Worm (Caenorhabditis elegans): Measurements from ENCODE around the gene mif-2.

Gene mif-2

ce11 chrV:11993706-11994345, 15.6 kb upstream of the mif-2 start, which contains the start of the genes cyl-1 and C52E4.7:
Gene cyl-1 (minus strand): TSS chrV:11993723.
Gene C52E4.7 (plus strand): TSS chrV:11994295.
- TF ChIP-seq W03F9.2 (tag; optimal IDR thresholded peaks at IDR 0.05) (peak; percentile 51), him-1 (tag; optimal IDR thresholded peaks at IDR 0.05) (no peak)

- TF ChIP-seq W03F9.2 (tag; optimal IDR thresholded peaks at IDR 0.05) (no peak), him-1 (tag; optimal IDR thresholded peaks at IDR 0.05) (no peak), dao-5 (tag; optimal IDR thresholded peaks at IDR 0.05) (no peak)
These were observed 12.4 kb upstream of the mif-2 start for ce11 chrV:11990511-11991127.

ce11 chrV:11989861-11990260, 11.6 kb upstream of the mif-2 start:
- TF ChIP-seq him-1 (tag; optimal IDR thresholded peaks at IDR 0.05) (no peak), W03F9.2 (tag; optimal IDR thresholded peaks at IDR 0.05) (no peak), dao-5 (tag; optimal IDR thresholded peaks at IDR 0.05) (no peak)

- TF ChIP-seq dao-5 (tag; optimal IDR thresholded peaks at IDR 0.05) = no peak
- TF ChIP-seq him-1 (tag; optimal IDR thresholded peaks at IDR 0.05) = no peak
- no peak for TF ChIP-seq W03F9.2 (tag; optimal IDR thresholded peaks at IDR 0.05)
These were observed 8.0 kb upstream of the mif-2 start for ce11 chrV:11986078-11986869.

- TF ChIP-seq him-1 (tag; optimal IDR thresholded peaks at IDR 0.05) (no peak), W03F9.2 (tag; optimal IDR thresholded peaks at IDR 0.05) (no peak), dao-5 (tag; optimal IDR thresholded peaks at IDR 0.05) (no peak)
These were observed 7.1 kb upstream of the mif-2 start, which contains the start of gene mans-2 for ce11 chrV:11985384-11985783. Gene mans-2 (minus strand): TSS chrV:11985484.

ce11 chrV:11982309-11982708, 4.0 kb upstream of the mif-2 start, which contains the start of gene rpt-1:
Gene rpt-1 (minus strand): TSS chrV:11982397.
- TF ChIP-seq dao-5 (tag; optimal IDR thresholded peaks at IDR 0.05) (no peak), him-1 (tag; optimal IDR thresholded peaks at IDR 0.05) (no peak), W03F9.2 (tag; optimal IDR thresholded peaks at IDR 0.05) (peak; percentile 68)

ce11 chrV:11979673-11980561, 1.7 kb upstream of the mif-2 start, which contains the start of gene snr-4:
Gene snr-4 (minus strand): TSS chrV:11979723.
- TF ChIP-seq dao-5 (tag; optimal IDR thresholded peaks at IDR 0.05) = peak; percentile 78
- peak; percentile 57 for TF ChIP-seq W03F9.2 (tag; optimal IDR thresholded peaks at IDR 0.05)
- TF ChIP-seq him-1 (tag; optimal IDR thresholded peaks at IDR 0.05) = peak; percentile 91

- TF ChIP-seq dao-5 (tag; optimal IDR thresholded peaks at IDR 0.05) = no peak
- TF ChIP-seq W03F9.2 (tag; optimal IDR thresholded peaks at IDR 0.05) = no peak
- no peak for TF ChIP-seq him-1 (tag; optimal IDR thresholded peaks at IDR 0.05)
These were observed 1.5 kb downstream of the mif-2 start for ce11 chrV:11976734-11977133.

ce11 chrV:11975233-11975632, 3.0 kb downstream of the mif-2 start, which contains the start of gene cpr-1:
Gene cpr-1 (plus strand): TSS chrV:11975551.
- TF ChIP-seq dao-5 (tag; optimal IDR thresholded peaks at IDR 0.05) (no peak), him-1 (tag; optimal IDR thresholded peaks at IDR 0.05) (no peak), W03F9.2 (tag; optimal IDR thresholded peaks at IDR 0.05) (no peak)

- no peak for TF ChIP-seq dao-5 (tag; optimal IDR thresholded peaks at IDR 0.05)
- TF ChIP-seq W03F9.2 (tag; optimal IDR thresholded peaks at IDR 0.05) = no peak
- TF ChIP-seq him-1 (tag; optimal IDR thresholded peaks at IDR 0.05) = no peak
These were observed 13.5 kb downstream of the mif-2 start, which contains the start of gene F58H1.7 for ce11 chrV:11964723-11965122. Gene F58H1.7 (minus strand): TSS chrV:11964823.

- TF ChIP-seq W03F9.2 (tag; optimal IDR thresholded peaks at IDR 0.05) (no peak), him-1 (tag; optimal IDR thresholded peaks at IDR 0.05) (no peak), dao-5 (tag; optimal IDR thresholded peaks at IDR 0.05) (no peak)
These were observed 17.4 kb downstream of the mif-2 start for ce11 chrV:11960831-11961190.

- TF ChIP-seq him-1 (tag; optimal IDR thresholded peaks at IDR 0.05) = no peak
- no peak for TF ChIP-seq W03F9.2 (tag; optimal IDR thresholded peaks at IDR 0.05)
- no peak for TF ChIP-seq dao-5 (tag; optimal IDR thresholded peaks at IDR 0.05)
These were observed 18.0 kb downstream of the mif-2 start for ce11 chrV:11960084-11960830.
